Worm (Caenorhabditis elegans) whole organism, young adult: Measurements from ENCODE around the gene W03F9.1.

Source experiments
- F49E8.2 ChIP-seq: sonication (generic microtip); optimal IDR thresholded peaks from 3 replicates; lab custom pipeline; 2017; ENCODE audit warnings: missing genetic modification characterization, mild to moderate bottlenecking, missing compliant biosample characterization, antibody characterized with exemption, moderate library complexity; ENCODE audit not compliant: insufficient read depth
- Y56A3A.18 ChIP-seq: fragments of 200-800 bp; sonication (Bioruptor generic); IDR thresholded peaks from 2 replicates; pipeline ENCODE4 v1.3.6; 2022; ENCODE audit warnings: missing genetic modification reagents, missing genetic modification characterization, missing compliant biosample characterization
- dpl-1 ChIP-seq: fragments of 150-350 bp; optimal IDR thresholded peaks from 2 replicates; lab custom pipeline; 2014; ENCODE audit warnings: missing biosample characterization, missing genetic modification reagents, missing genetic modification characterization
- ekl-4 ChIP-seq: fragments of 200-800 bp; sonication (Bioruptor generic); IDR thresholded peaks from 2 replicates; pipeline ENCODE4 v1.3.6; 2022; ENCODE audit warnings: missing genetic modification reagents, missing genetic modification characterization, missing compliant biosample characterization
- let-607 ChIP-seq, 2 experiments: fragments of 200-800 bp in 1 of 2; sonication (Bioruptor generic) in 1 of 2; sonication (generic microtip) in 1 of 2; optimal IDR thresholded peaks; 2 replicates each; lab custom pipeline; 2016 to 2018; ENCODE audit warnings: mild to moderate bottlenecking in 2 of 2, missing compliant biosample characterization in 2 of 2, missing genetic modification characterization in 2 of 2, moderate library complexity in 2 of 2, missing genotype in 1 of 2
- nfya-1 ChIP-seq: sonication (generic microtip); optimal IDR thresholded peaks from 2 replicates; lab custom pipeline; 2017; ENCODE audit warnings: antibody characterized with exemption, missing compliant biosample characterization, missing genetic modification characterization, borderline replicate concordance; ENCODE audit not compliant: insufficient read depth
- nhr-179 ChIP-seq: sonication (generic microtip); optimal IDR thresholded peaks from 2 replicates; lab custom pipeline; 2016; ENCODE audit warnings: mild to moderate bottlenecking, missing genetic modification characterization, missing compliant biosample characterization
- snpc-4 ChIP-seq, 5 experiments: fragments of 150-350 bp in 1 of 5; sonication (generic microtip) in 4 of 5; optimal IDR thresholded peaks; 2 replicates each; lab custom pipeline; 2014 to 2018; ENCODE audit warnings: missing genetic modification characterization in 5 of 5, missing biosample characterization in 3 of 5, antibody characterized with exemption in 2 of 5, mild to moderate bottlenecking in 2 of 5, missing compliant biosample characterization in 2 of 5, missing genotype in 2 of 5, moderate library complexity in 2 of 5, missing genetic modification reagents in 1 of 5

ce11 chrV:138592-138991, 12.1 kb upstream of the W03F9.1 start, which contains the start of gene W03F9.9:
- TF ChIP-seq snpc-4 (GFP tag; optimal IDR thresholded peaks at IDR 0.05; lab: Kevin White, UChicago) (no peak), snpc-4 (tag; optimal IDR thresholded peaks at IDR 0.05; lab: Kevin White, UChicago) (no peak), nfya-1 (tag; lab: Kevin White, UChicago) (no peak), Y56A3A.18 (GFP tag; lab: Robert Waterston, UW) (no peak), dpl-1 (GFP tag; lab: Kevin White, UChicago) (no peak), ekl-4 (no peak), F49E8.2 (tag; lab: Kevin White, UChicago) (no peak), nhr-179 (tag; lab: Kevin White, UChicago) (no peak), let-607 (tag; optimal IDR thresholded peaks at IDR 0.05; lab: Kevin White, UChicago) (no peak)
